Worm (Caenorhabditis elegans): ENCODE results near the gene F56C3.1.

The F56C3.1 gene

DNA sequence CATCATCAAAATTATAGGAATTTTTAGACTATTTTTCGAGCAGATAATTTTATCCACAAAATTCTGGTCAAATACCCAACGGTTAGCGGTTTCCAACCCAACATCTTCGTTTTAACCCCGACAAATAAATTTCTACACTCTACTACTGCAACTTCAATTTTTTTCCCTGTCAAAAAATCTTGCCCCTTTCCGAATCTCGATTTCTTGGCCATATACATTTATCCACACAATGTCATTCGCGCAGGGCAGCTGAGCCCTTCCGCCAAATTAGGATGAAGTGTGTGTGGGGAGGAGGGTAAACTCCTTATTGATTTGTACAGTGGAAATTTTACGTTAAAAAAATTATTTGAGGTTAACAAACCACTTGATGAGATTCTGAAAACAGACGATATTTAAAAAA, 42.3 kb upstream of the F56C3.1 start:
- TF ChIP-seq mab-5 (tag; optimal IDR thresholded peaks at IDR 0.05) (peak; percentile 96), alr-1 (tag; optimal IDR thresholded peaks at IDR 0.05) (no peak), unc-55 (GFP tag; optimal IDR thresholded peaks at IDR 0.05) (peak; percentile 99), nhr-129 (tag; optimal IDR thresholded peaks at IDR 0.05) (peak; percentile 99), Y55F3AM.14 (GFP tag; optimal IDR thresholded peaks at IDR 0.05) (peak; percentile 85), lin-39 (tag; optimal IDR thresholded peaks at IDR 0.05) (peak; percentile 55), ama-1 (optimal IDR thresholded peaks at IDR 0.05) (no peak), mbf-1 (tag; optimal IDR thresholded peaks at IDR 0.05) (peak; percentile 65), nhr-10 (tag; optimal IDR thresholded peaks at IDR 0.05) (peak; percentile 94), ztf-1 (GFP tag; conservative IDR thresholded peaks at IDR 0.05) (no peak), lin-11 (tag; optimal IDR thresholded peaks at IDR 0.05) (peak; percentile 93), gmeb-1 (tag; optimal IDR thresholded peaks at IDR 0.05) (peak; percentile 92), aly-2 (tag; optimal IDR thresholded peaks at IDR 0.05) (peak; percentile 63), nhr-77 (tag; optimal IDR thresholded peaks at IDR 0.05) (peak; percentile 96), zag-1 (tag; optimal IDR thresholded peaks at IDR 0.05) (peak; percentile 98), elt-1 (tag; optimal IDR thresholded peaks at IDR 0.05) (no peak), nhr-11 (tag; optimal IDR thresholded peaks at IDR 0.05) (peak; percentile 64), ZK546.5 (tag; optimal IDR thresholded peaks at IDR 0.05) (peak; percentile 65), nhr-12 (tag; optimal IDR thresholded peaks at IDR 0.05) (peak; percentile 55), ceh-16 (tag; optimal IDR thresholded peaks at IDR 0.05) (peak; percentile 90), unc-62 (GFP tag; optimal IDR thresholded peaks at IDR 0.05) (peak; percentile 72), nhr-25 (tag; optimal IDR thresholded peaks at IDR 0.05) (peak; percentile 95), sma-9 (GFP tag; optimal IDR thresholded peaks at IDR 0.05) (peak; percentile 96), sma-9 (tag; optimal IDR thresholded peaks at IDR 0.05) (no peak), F13H6.1 (tag; optimal IDR thresholded peaks at IDR 0.05) (peak; percentile 94), blmp-1 (tag; optimal IDR thresholded peaks at IDR 0.05; ENCODE audit: insufficient read depth) (peak; percentile 73), mdl-1 (tag; optimal IDR thresholded peaks at IDR 0.05) (peak; percentile 70 to 92), nhr-23 (tag; optimal IDR thresholded peaks at IDR 0.05) (no peak), nhr-21 (tag; optimal IDR thresholded peaks at IDR 0.05) (peak; percentile 98), fos-1 (tag; optimal IDR thresholded peaks at IDR 0.05) (peak; percentile 98), sma-3 (GFP tag; optimal IDR thresholded peaks at IDR 0.05) (peak; percentile 98), lsy-2 (tag; optimal IDR thresholded peaks at IDR 0.05) (peak; percentile 92 to 95), elt-3 (tag; optimal IDR thresholded peaks at IDR 0.05) (no peak), nhr-237 (tag; optimal IDR thresholded peaks at IDR 0.05) (peak; percentile 93), sem-4 (tag; optimal IDR thresholded peaks at IDR 0.05) (peak; percentile 96), unc-39 (tag; optimal IDR thresholded peaks at IDR 0.05) (peak; percentile 72), egl-27 (tag; optimal IDR thresholded peaks at IDR 0.05) (peak; percentile 97), skn-1 (tag; optimal IDR thresholded peaks at IDR 0.05) (peak; percentile 82), R02D3.7 (tag; optimal IDR thresholded peaks at IDR 0.05) (peak; percentile 67), nhr-6 (tag; optimal IDR thresholded peaks at IDR 0.05) (peak; percentile 97), dmd-4 (tag; optimal IDR thresholded peaks at IDR 0.05) (peak; percentile 72), ztf-11 (tag; optimal IDR thresholded peaks at IDR 0.05) (peak; percentile 79), lin-13 (GFP tag; optimal IDR thresholded peaks at IDR 0.05) (peak; percentile 97), C34F6.9 (tag; optimal IDR thresholded peaks at IDR 0.05) (peak; percentile 94), peb-1 (tag; optimal IDR thresholded peaks at IDR 0.05) (no peak), ztf-4 (tag; optimal IDR thresholded peaks at IDR 0.05) (peak; percentile 90), crh-2 (tag; optimal IDR thresholded peaks at IDR 0.05) (peak; percentile 98), snpc-4 (tag; optimal IDR thresholded peaks at IDR 0.05) (peak; percentile 89), ceh-82 (tag; optimal IDR thresholded peaks at IDR 0.05) (peak; percentile 98)
